Worm (Caenorhabditis elegans) whole organism, midembryonic: Measurements from ENCODE around the gene srbc-1.

Source experiments
- cog-1 ChIP-seq: sonication (generic microtip); optimal IDR thresholded peaks from 2 replicates; lab custom pipeline; 2016; ENCODE audit warnings: missing genetic modification characterization, missing compliant biosample characterization
- klf-2 ChIP-seq: fragments of 200-800 bp; sonication (Bioruptor generic); conservative IDR thresholded peaks from 2 replicates; pipeline ENCODE4 v1.3.6; 2022; ENCODE audit warnings: missing genetic modification reagents, missing genetic modification characterization, missing compliant biosample characterization
- tab-1 ChIP-seq: fragments of 200-800 bp; sonication (Bioruptor generic); IDR thresholded peaks from 2 replicates; pipeline ENCODE4 v1.3.6; 2022; ENCODE audit warnings: missing genetic modification characterization, missing compliant biosample characterization
- ztf-29 ChIP-seq: fragments of 200-800 bp; sonication (Bioruptor generic); IDR thresholded peaks from 2 replicates; pipeline ENCODE4 v1.3.6; 2022; ENCODE audit warnings: missing genetic modification reagents, missing genetic modification characterization, missing compliant biosample characterization

ce11 chrV:3257277-3257676 lies 44.5 kb downstream of the srbc-1 start, which contains the start of gene T28A11.22:
- TF ChIP-seq klf-2 (GFP tag; lab: Robert Waterston, UW): no peak
- no peak for TF ChIP-seq cog-1 (tag; lab: Kevin White, UChicago)
- TF ChIP-seq ztf-29 (GFP tag; lab: Robert Waterston, UW): no peak
- no peak for TF ChIP-seq tab-1 (GFP tag; lab: Robert Waterston, UW)
